Worm (Caenorhabditis elegans): ENCODE results near the gene chk-2.

- TF ChIP-seq flt-1 (GFP tag; IDR thresholded peaks at IDR 0.05): no peak
- no peak for TF ChIP-seq tab-1 (GFP tag; IDR thresholded peaks at IDR 0.05)
These were observed 8.1 kb upstream of the chk-2 start, which contains the start of gene skr-4 for ce11 chrV:19923924-19924323.
